Fruit fly (Drosophila melanogaster) whole organism, adult: Measurements from ENCODE around the gene CG31313.
A peak's percentile ranks its signal among the peaks of the same experiment; 100 is the strongest.

Experiments used
- CG11617 ChIP-seq: fragments of 200-800 bp; sonication (Bioruptor generic); optimal IDR thresholded peaks from 2 replicates; lab custom pipeline; 2017; ENCODE audit warnings: mild to moderate bottlenecking, missing biosample characterization, missing genetic modification reagents, missing genetic modification characterization
- CG12768 ChIP-seq: fragments of 200-800 bp; sonication (Bioruptor generic); optimal IDR thresholded peaks from 2 replicates; lab custom pipeline; 2017; ENCODE audit warnings: missing biosample characterization, missing genetic modification characterization, mild to moderate bottlenecking, moderate library complexity, missing genetic modification reagents
- CG14711 ChIP-seq: fragments of 200-800 bp; sonication (Bioruptor generic); optimal IDR thresholded peaks from 2 replicates; lab custom pipeline; 2018; ENCODE audit warnings: missing biosample characterization, mild to moderate bottlenecking, missing genetic modification characterization, moderate library complexity
- CG1620 ChIP-seq: fragments of 200-800 bp; sonication (Bioruptor generic); optimal IDR thresholded peaks from 2 replicates; lab custom pipeline; 2016; ENCODE audit warnings: missing biosample characterization, missing genetic modification characterization
- CG33017 ChIP-seq: fragments of 200-800 bp; sonication (Bioruptor generic); optimal IDR thresholded peaks from 2 replicates; lab custom pipeline; 2018; ENCODE audit warnings: missing biosample characterization, mild to moderate bottlenecking, missing genetic modification characterization, moderate library complexity
- CG5204 ChIP-seq: fragments of 200-800 bp; sonication (Bioruptor generic); optimal IDR thresholded peaks from 2 replicates; lab custom pipeline; 2016; ENCODE audit warnings: missing biosample characterization, missing genetic modification characterization
- CG7045 ChIP-seq: fragments of 200-800 bp; sonication (Bioruptor generic); optimal IDR thresholded peaks from 2 replicates; lab custom pipeline; 2017; ENCODE audit warnings: missing biosample characterization, mild to moderate bottlenecking, missing genetic modification characterization
- CG7101 ChIP-seq: fragments of 200-800 bp; sonication (Bioruptor generic); optimal IDR thresholded peaks from 2 replicates; lab custom pipeline; 2018; ENCODE audit warnings: missing biosample characterization, mild to moderate bottlenecking, missing genetic modification characterization, moderate library complexity
- Crg-1 ChIP-seq: fragments of 200-800 bp; sonication (Bioruptor generic); optimal IDR thresholded peaks from 2 replicates; lab custom pipeline; 2016; ENCODE audit warnings: missing biosample characterization, missing genetic modification characterization
- Hr96 ChIP-seq: fragments of 200-800 bp; sonication (Bioruptor generic); optimal IDR thresholded peaks from 2 replicates; lab custom pipeline; 2016; ENCODE audit warnings: missing biosample characterization, missing genetic modification characterization
- Mnt ChIP-seq: fragments of 200-800 bp; sonication (Bioruptor generic); optimal IDR thresholded peaks from 2 replicates; lab custom pipeline; 2016; ENCODE audit warnings: missing biosample characterization, mild to moderate bottlenecking, missing genetic modification characterization
- bab1 ChIP-seq: fragments of 200-800 bp; sonication (Bioruptor generic); optimal IDR thresholded peaks from 3 replicates; lab custom pipeline; 2019; ENCODE audit warnings: missing biosample characterization, mild to moderate bottlenecking, missing genetic modification characterization, moderate library complexity
- cic ChIP-seq: fragments of 200-800 bp; sonication (Bioruptor generic); optimal IDR thresholded peaks from 2 replicates; lab custom pipeline; 2017; ENCODE audit warnings: missing biosample characterization, mild to moderate bottlenecking, missing genetic modification characterization, moderate library complexity
- cnc ChIP-seq, 2 experiments: fragments of >200 bp; optimal IDR thresholded peaks; 2 replicates each; lab custom pipeline; 2017
- kay ChIP-seq: fragments of 200-800 bp; sonication (Bioruptor generic); peaks from one replicate; lab custom pipeline; 2016; ENCODE audit warnings: missing biosample characterization, missing genetic modification characterization, borderline replicate concordance
- ovo ChIP-seq: fragments of 200-800 bp; sonication (Bioruptor generic); optimal IDR thresholded peaks from 2 replicates; lab custom pipeline; 2016; ENCODE audit warnings: missing biosample characterization, missing genetic modification characterization
- pad ChIP-seq: fragments of 200-800 bp; sonication (Bioruptor generic); optimal IDR thresholded peaks from 3 replicates; lab custom pipeline; 2017; ENCODE audit warnings: missing biosample characterization, missing genetic modification characterization, mild to moderate bottlenecking, moderate library complexity, missing genetic modification reagents
- toe ChIP-seq: fragments of 200-800 bp; sonication (Bioruptor generic); optimal IDR thresholded peaks from 2 replicates; lab custom pipeline; 2016; ENCODE audit warnings: missing biosample characterization, missing genetic modification characterization

CG31313 gene

dm6 chr3R:14586480-14587443 is 19.5 kb upstream of the CG31313 start:
- no peak for TF ChIP-seq pad (GFP tag; lab: Kevin White, UChicago)
- no peak for TF ChIP-seq CG1620 (GFP tag; lab: Kevin White, UChicago)
- no peak for TF ChIP-seq CG7101 (tag; lab: Kevin White, UChicago)
- no peak for TF ChIP-seq ovo (GFP tag; lab: Kevin White, UChicago)
- no peak for TF ChIP-seq Crg-1
- no peak for TF ChIP-seq CG12768 (GFP tag; lab: Kevin White, UChicago)

DNA sequence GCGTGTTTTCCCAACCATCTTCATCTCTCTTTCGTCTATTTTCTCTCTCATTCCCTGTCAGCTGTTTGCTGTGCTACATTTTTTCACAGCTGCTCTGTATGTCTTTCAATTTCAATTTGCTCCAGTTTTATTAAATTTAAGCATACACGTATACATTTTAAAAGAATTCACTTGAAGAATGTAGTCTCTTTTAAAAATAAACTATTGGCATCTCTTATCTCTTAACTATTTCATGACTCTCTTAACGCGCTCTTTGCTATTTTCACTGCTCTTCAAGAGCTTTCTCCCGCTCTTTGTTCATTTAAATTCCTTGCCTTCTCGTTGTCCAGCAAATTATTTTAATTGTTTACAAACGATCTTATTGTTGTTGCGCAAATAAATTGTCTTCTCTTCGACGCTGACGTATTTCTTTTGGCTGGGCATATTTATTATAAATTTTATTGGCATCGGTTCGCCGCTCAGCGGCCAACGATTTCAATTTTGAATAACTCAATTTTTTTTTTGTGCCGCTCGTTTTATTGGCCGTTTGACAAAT is 12.9 kb upstream of the CG31313 start:
- no peak for TF ChIP-seq CG5204 (GFP tag; lab: Kevin White, UChicago)
- peak; percentile 61 for TF ChIP-seq kay (GFP tag; lab: Kevin White, UChicago)

DNA sequence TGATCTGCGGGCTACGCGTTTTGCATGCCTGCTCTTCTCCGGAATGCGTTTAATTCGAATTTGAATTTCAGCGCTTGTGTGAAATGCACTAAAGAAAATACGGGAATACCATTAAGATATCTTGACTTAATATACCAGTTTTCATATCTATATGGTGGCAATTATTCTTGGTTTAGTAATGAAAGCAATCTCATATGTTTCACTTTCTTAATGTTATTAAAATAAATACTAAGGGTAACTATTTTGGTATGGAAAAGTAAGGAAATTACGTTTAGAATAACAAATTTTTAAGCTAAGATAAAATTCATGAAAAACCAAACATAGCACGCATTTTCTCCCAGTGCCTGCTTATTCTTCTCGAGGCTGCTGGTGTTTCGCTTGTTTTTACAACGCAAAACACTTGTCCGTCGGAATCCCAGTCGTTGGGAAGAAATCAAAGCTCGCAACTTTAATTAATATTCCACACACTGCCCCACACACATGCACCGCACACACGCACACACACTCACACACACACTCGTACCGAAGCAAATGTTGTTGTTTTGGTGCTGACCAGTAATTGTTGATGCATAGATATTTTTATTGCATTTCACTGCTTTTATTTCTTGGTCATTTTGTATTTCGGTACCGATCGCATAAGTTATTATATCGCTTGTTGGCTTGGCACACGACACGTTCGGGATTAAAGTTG is 10.7 kb upstream of the CG31313 start:
- no peak for TF ChIP-seq CG14711 (tag; lab: Kevin White, UChicago)
- TF ChIP-seq cic, result no peak
- TF ChIP-seq CG12768 (GFP tag; lab: Kevin White, UChicago), result no peak
- TF ChIP-seq ovo (GFP tag; lab: Kevin White, UChicago), result no peak
- no peak for TF ChIP-seq pad (GFP tag; lab: Kevin White, UChicago)
- no peak for TF ChIP-seq CG5204 (GFP tag; lab: Kevin White, UChicago)
- TF ChIP-seq Hr96 (GFP tag; lab: Kevin White, UChicago), result no peak
- no peak for TF ChIP-seq CG7101 (tag; lab: Kevin White, UChicago)
- TF ChIP-seq CG11617 (GFP tag; lab: Kevin White, UChicago), result no peak
- no peak for TF ChIP-seq Mnt

DNA sequence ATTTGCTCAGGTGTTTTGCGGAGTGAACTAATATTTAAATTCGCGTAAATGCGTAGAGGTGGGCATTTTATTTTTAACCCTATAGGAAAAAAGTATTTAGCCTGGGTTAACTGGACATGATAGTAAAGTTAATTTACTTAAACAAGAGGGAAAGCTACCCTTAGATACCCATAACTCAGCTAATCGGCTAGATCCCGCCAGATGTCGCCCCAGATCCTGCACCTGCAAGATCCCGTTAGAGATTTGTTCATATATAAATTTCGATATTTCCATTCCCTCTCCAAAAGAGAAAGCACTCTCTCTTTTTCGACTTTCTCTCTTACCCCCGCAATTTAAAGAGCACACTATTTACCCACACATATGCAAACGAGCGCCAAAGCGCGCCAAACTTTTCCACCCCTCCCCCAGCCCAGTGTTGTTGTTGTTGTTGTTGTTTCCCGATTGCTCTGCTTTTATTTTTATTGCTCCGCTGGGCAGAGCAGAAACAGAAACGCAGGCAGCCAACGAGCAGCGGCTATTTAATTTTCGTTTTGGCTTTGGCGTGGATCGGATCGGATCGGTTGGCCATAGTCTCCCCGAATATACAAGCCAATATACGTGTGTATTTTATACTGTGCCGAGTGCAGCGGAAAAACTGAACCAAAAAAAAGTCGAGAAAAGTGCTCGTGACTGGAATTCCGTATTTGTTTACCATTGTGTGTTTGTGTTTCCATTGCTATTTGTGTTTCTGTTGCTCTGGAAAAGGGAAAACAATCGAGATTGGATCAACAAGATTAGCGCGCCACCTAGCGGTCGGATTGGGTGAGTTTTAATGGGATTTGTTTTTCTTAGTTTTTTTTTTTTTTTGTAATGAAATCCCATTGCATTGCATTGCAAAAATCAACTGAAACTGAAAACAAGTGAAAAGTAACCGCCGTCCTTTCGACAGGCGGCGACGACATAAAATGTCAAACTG is 9.7 kb upstream of the CG31313 start, which contains the start of gene stumps:
stumps (plus strand) TSS at position 526 of the 955 bp plus-strand sequence.
- no peak for TF ChIP-seq CG33017 (tag; lab: Kevin White, UChicago)
- no peak for TF ChIP-seq CG7101 (tag; lab: Kevin White, UChicago)
- no peak for TF ChIP-seq cnc (optimal IDR thresholded peaks at IDR 0.05; lab: Kevin White, UChicago)
- no peak for TF ChIP-seq pad (GFP tag; lab: Kevin White, UChicago)
- peak; percentile 47 for TF ChIP-seq CG12768 (GFP tag; lab: Kevin White, UChicago)
- TF ChIP-seq CG1620 (GFP tag; lab: Kevin White, UChicago), result no peak
- TF ChIP-seq CG11617 (GFP tag; lab: Kevin White, UChicago), result no peak
- TF ChIP-seq ovo (GFP tag; lab: Kevin White, UChicago), result no peak

- TF ChIP-seq cnc (optimal IDR thresholded peaks at IDR 0.05; lab: Kevin White, UChicago) (no peak), CG7045 (GFP tag; lab: Kevin White, UChicago) (no peak), toe (GFP tag; lab: Kevin White, UChicago) (no peak), cic (no peak), CG1620 (GFP tag; lab: Kevin White, UChicago) (no peak), CG12768 (GFP tag; lab: Kevin White, UChicago) (no peak), CG33017 (tag; lab: Kevin White, UChicago) (no peak), bab1 (no peak), CG14711 (tag; lab: Kevin White, UChicago) (no peak), pad (GFP tag; lab: Kevin White, UChicago) (no peak), ovo (GFP tag; lab: Kevin White, UChicago) (no peak)
Observed at dm6 chr3R:14576511-14576691, 9.2 kb upstream of the CG31313 start, which contains the start of gene CG44094. TSS of gene CG44094 (minus strand) at chr3R:14576611.

dm6 chr3R:14575718-14576187 is 8.5 kb upstream of the CG31313 start, which contains the start of gene CG7987:
TSS of gene CG7987 (minus strand) at chr3R:14575887.
- TF ChIP-seq CG14711 (tag; lab: Kevin White, UChicago), result no peak
- TF ChIP-seq Mnt, result peak; percentile 8
- peak; percentile 50 for TF ChIP-seq ovo (GFP tag; lab: Kevin White, UChicago)
- peak; percentile 19 for TF ChIP-seq bab1
- peak; percentile 16 for TF ChIP-seq Crg-1
- TF ChIP-seq CG7101 (tag; lab: Kevin White, UChicago), result peak; percentile 14
- TF ChIP-seq kay (GFP tag; lab: Kevin White, UChicago), result no peak
- no peak for TF ChIP-seq Hr96 (GFP tag; lab: Kevin White, UChicago)
